Fruit fly (Drosophila melanogaster) whole organism, wandering third instar larva: ENCODE measurements around the gene Gr93b.
A peak's percentile ranks its signal among the peaks of the same experiment; 100 is the strongest.

ENCODE experiments used
- Abd-B ChIP-seq: fragments of >200 bp; optimal IDR thresholded peaks from 2 replicates; lab custom pipeline; 2017; ENCODE audit warnings: missing biosample characterization, missing genetic modification characterization
- CG32264 ChIP-seq: fragments of 200-800 bp; sonication (Bioruptor generic); optimal IDR thresholded peaks from 2 replicates; lab custom pipeline; 2016; ENCODE audit warnings: missing biosample characterization, missing genetic modification characterization
- CG9705 ChIP-seq: fragments of 200-800 bp; sonication (Bioruptor generic); optimal IDR thresholded peaks from 2 replicates; lab custom pipeline; 2018; ENCODE audit warnings: missing biosample characterization, mild to moderate bottlenecking, missing genetic modification characterization
- CrebA ChIP-seq: fragments of 200-800 bp; sonication (Bioruptor generic); optimal IDR thresholded peaks from 2 replicates; lab custom pipeline; 2016; ENCODE audit warnings: missing biosample characterization, mild to moderate bottlenecking, missing genetic modification characterization, borderline replicate concordance
- Dfd ChIP-seq: fragments of >200 bp; optimal IDR thresholded peaks from 2 replicates; lab custom pipeline; 2017; ENCODE audit warnings: missing biosample characterization, missing genetic modification characterization
- Dif ChIP-seq: fragments of 200-275, 200-300 bp; sonication (Bioruptor generic); optimal IDR thresholded peaks from 2 replicates; lab custom pipeline; 2018; ENCODE audit warnings: missing biosample characterization, missing genetic modification characterization; ENCODE audit not compliant: partially characterized antibody
- GATAd ChIP-seq: sonication (Bioruptor generic); optimal IDR thresholded peaks from 2 replicates; lab custom pipeline; 2016; ENCODE audit warnings: missing biosample characterization, missing genetic modification characterization
- HLH106 ChIP-seq: fragments of 200-800 bp; optimal IDR thresholded peaks from 3 replicates; lab custom pipeline; 2019; ENCODE audit warnings: missing biosample characterization, mild to moderate bottlenecking, missing genetic modification characterization, moderate library complexity
- Hnf4 ChIP-seq: fragments of 200-800 bp; sonication (Bioruptor generic); optimal IDR thresholded peaks from 2 replicates; lab custom pipeline; 2016; ENCODE audit warnings: missing biosample characterization, mild to moderate bottlenecking, missing genetic modification characterization
- Hr78 ChIP-seq: fragments of >200 bp; optimal IDR thresholded peaks from 2 replicates; lab custom pipeline; 2017; ENCODE audit warnings: missing biosample characterization, missing genetic modification characterization
- Hr83 ChIP-seq: fragments of 200-300 bp; sonication (Bioruptor generic); optimal IDR thresholded peaks from 2 replicates; lab custom pipeline; 2016; ENCODE audit warnings: missing biosample characterization, mild to moderate bottlenecking, missing genetic modification characterization, moderate library complexity; ENCODE audit not compliant: poor library complexity, severe bottlenecking
- Mio ChIP-seq: sonication (Bioruptor generic); optimal IDR thresholded peaks from 2 replicates; lab custom pipeline; 2016; ENCODE audit warnings: missing biosample characterization, missing genetic modification characterization
- Myc ChIP-seq: fragments of >200 bp; optimal IDR thresholded peaks from 2 replicates; lab custom pipeline; 2017
- N ChIP-seq: fragments of >200 bp; optimal IDR thresholded peaks from 2 replicates; lab custom pipeline; 2018; ENCODE audit warnings: missing biosample characterization, missing external identifiers, missing genetic modification characterization
- OdsH ChIP-seq: fragments of 200-800 bp; sonication (Bioruptor generic); optimal IDR thresholded peaks from 2 replicates; lab custom pipeline; 2016; ENCODE audit warnings: missing biosample characterization, mild to moderate bottlenecking, missing genetic modification characterization
- Rel ChIP-seq, 2 experiments: fragments of 200-800 bp; sonication (Bioruptor generic) in 1 of 2; optimal IDR thresholded peaks; 2 replicates in 1 of 2; 3 replicates in 1 of 2; lab custom pipeline; 2016 to 2019; ENCODE audit warnings: mild to moderate bottlenecking in 2 of 2, missing biosample characterization in 2 of 2, missing genetic modification characterization in 2 of 2, moderate library complexity in 1 of 2
- Vsx2 ChIP-seq: fragments of 200-300, 225-300 bp; sonication (Bioruptor generic); optimal IDR thresholded peaks from 2 replicates; lab custom pipeline; 2018; ENCODE audit warnings: missing biosample characterization, missing genetic modification characterization; ENCODE audit not compliant: partially characterized antibody
- br ChIP-seq: fragments of 200-800 bp; sonication (Bioruptor generic); optimal IDR thresholded peaks from 2 replicates; lab custom pipeline; 2016; ENCODE audit warnings: missing biosample characterization, missing genetic modification characterization
- brk ChIP-seq: fragments of 200-800 bp; sonication (Bioruptor generic); optimal IDR thresholded peaks from 2 replicates; lab custom pipeline; 2016; ENCODE audit warnings: missing biosample characterization, mild to moderate bottlenecking, missing genetic modification characterization
- dmrt93B ChIP-seq: fragments of 200-800 bp; sonication (Bioruptor generic); optimal IDR thresholded peaks from 2 replicates; lab custom pipeline; 2018; ENCODE audit warnings: missing biosample characterization, mild to moderate bottlenecking, missing genetic modification characterization
- dsf ChIP-seq: sonication (Bioruptor generic); optimal IDR thresholded peaks from 2 replicates; lab custom pipeline; 2016; ENCODE audit warnings: missing biosample characterization, missing genetic modification characterization, borderline replicate concordance
- ey ChIP-seq: fragments of 200-800 bp; sonication (Bioruptor generic); optimal IDR thresholded peaks from 2 replicates; lab custom pipeline; 2016; ENCODE audit warnings: missing biosample characterization, missing genetic modification characterization
- foxo ChIP-seq, 2 experiments: fragments of 200-800 bp; sonication (Bioruptor generic); optimal IDR thresholded peaks; 2 replicates in 1 of 2; 3 replicates in 1 of 2; lab custom pipeline; 2016 to 2017; ENCODE audit warnings: missing biosample characterization in 2 of 2, missing genetic modification characterization in 2 of 2
- fru ChIP-seq: fragments of 200-800 bp; sonication (Bioruptor generic); optimal IDR thresholded peaks from 3 replicates; lab custom pipeline; 2016; ENCODE audit warnings: missing biosample characterization, mild to moderate bottlenecking, missing genetic modification characterization
- h ChIP-seq: fragments of 200-800 bp; sonication (Bioruptor generic); optimal IDR thresholded peaks from 3 replicates; lab custom pipeline; 2016; ENCODE audit warnings: missing biosample characterization, mild to moderate bottlenecking, missing genetic modification characterization
- jim ChIP-seq: fragments of 175-275, 200-325 bp; sonication (Bioruptor generic); optimal IDR thresholded peaks from 2 replicates; lab custom pipeline; 2016; ENCODE audit warnings: missing biosample characterization, mild to moderate bottlenecking, missing genetic modification characterization
- pan ChIP-seq: fragments of >200 bp; optimal IDR thresholded peaks from 2 replicates; lab custom pipeline; 2017
- psq ChIP-seq: fragments of 200-800 bp; sonication (Bioruptor generic); optimal IDR thresholded peaks from 3 replicates; lab custom pipeline; 2017; ENCODE audit warnings: missing biosample characterization, mild to moderate bottlenecking, missing genetic modification characterization, moderate library complexity
- rgr ChIP-seq: fragments of 200-800 bp; sonication (Bioruptor generic); optimal IDR thresholded peaks from 3 replicates; lab custom pipeline; 2016; ENCODE audit warnings: missing biosample characterization, mild to moderate bottlenecking, missing genetic modification characterization
- sage ChIP-seq: fragments of 200-800 bp; sonication (Bioruptor generic); optimal IDR thresholded peaks from 2 replicates; lab custom pipeline; 2016; ENCODE audit warnings: missing biosample characterization, mild to moderate bottlenecking, missing genetic modification characterization
- tai ChIP-seq: sonication (Bioruptor generic); optimal IDR thresholded peaks from 2 replicates; lab custom pipeline; 2016; ENCODE audit warnings: missing biosample characterization, missing genetic modification characterization
- usp ChIP-seq: fragments of >200 bp; optimal IDR thresholded peaks from 2 replicates; lab custom pipeline; 2017; ENCODE audit warnings: missing biosample characterization, missing genetic modification characterization
- woc ChIP-seq: sonication (Bioruptor generic); optimal IDR thresholded peaks from 2 replicates; lab custom pipeline; 2016; ENCODE audit warnings: missing biosample characterization, mild to moderate bottlenecking, missing genetic modification characterization

Gene Gr93b

dm6 chr3R:21837069-21837977, 6.2 kb downstream of the Gr93b start:
- TF ChIP-seq jim, result peak; percentile 48
- TF ChIP-seq CrebA (GFP tag; lab: Kevin White, UChicago), result no peak
- TF ChIP-seq fru (GFP tag; lab: Kevin White, UChicago), result peak; percentile 77
- TF ChIP-seq foxo (GFP tag; optimal IDR thresholded peaks at IDR 0.05; lab: Kevin White, UChicago), result peak in 1 of 2 experiments; percentile 1
- TF ChIP-seq CG32264, result peak; percentile 49
- TF ChIP-seq Myc (lab: Kevin White, UChicago), result no peak
- TF ChIP-seq sage (GFP tag; lab: Kevin White, UChicago), result peak; percentile 7
- peak; percentile 93 for TF ChIP-seq Dfd (GFP tag; lab: Kevin White, UChicago)
- peak; percentile 20 for TF ChIP-seq woc (GFP tag; lab: Kevin White, UChicago)
- TF ChIP-seq Rel (GFP tag; optimal IDR thresholded peaks at IDR 0.05; lab: Kevin White, UChicago), result peak; percentile 12
- peak; percentile 20 for TF ChIP-seq Rel (tag; optimal IDR thresholded peaks at IDR 0.05; lab: Kevin White, UChicago)
- TF ChIP-seq pan (lab: Kevin White, UChicago), result no peak
- TF ChIP-seq psq, result peak; percentile 56
- TF ChIP-seq dmrt93B (GFP tag; lab: Kevin White, UChicago), result peak; percentile 31

dm6 chr3R:21836614-21837013, 7.0 kb downstream of the Gr93b start:
- TF ChIP-seq ey (GFP tag; lab: Kevin White, UChicago), result no peak
- no peak for TF ChIP-seq CG32264
- TF ChIP-seq Dfd (GFP tag; lab: Kevin White, UChicago), result no peak
- no peak for TF ChIP-seq jim
- TF ChIP-seq Rel (GFP tag; optimal IDR thresholded peaks at IDR 0.05; lab: Kevin White, UChicago), result no peak
- TF ChIP-seq Rel (tag; optimal IDR thresholded peaks at IDR 0.05; lab: Kevin White, UChicago), result peak; percentile 50
- TF ChIP-seq, all 38 proteins: peak for 1

- TF ChIP-seq CG32264, result no peak
- peak; percentile 21 for TF ChIP-seq tai
- TF ChIP-seq ey (GFP tag; lab: Kevin White, UChicago), result peak; percentile 26
- TF ChIP-seq OdsH (GFP tag; lab: Kevin White, UChicago), result no peak
- TF ChIP-seq fru (GFP tag; lab: Kevin White, UChicago), result peak; percentile 19
- no peak for TF ChIP-seq GATAd (GFP tag; lab: Kevin White, UChicago)
- peak; percentile 17 for TF ChIP-seq woc (GFP tag; lab: Kevin White, UChicago)
- peak in 1 of 2 experiments; percentile 20 for TF ChIP-seq foxo (GFP tag; optimal IDR thresholded peaks at IDR 0.05; lab: Kevin White, UChicago)
These were observed 7.4 kb downstream of the Gr93b start for dm6 chr3R:21836201-21836504.

dm6 chr3R:21835388-21836200, 8.0 kb downstream of the Gr93b start:
- TF ChIP-seq pan (lab: Kevin White, UChicago), result no peak
- TF ChIP-seq jim, result peak; percentile 66
- peak; percentile 40 for TF ChIP-seq Dfd (GFP tag; lab: Kevin White, UChicago)
- no peak for TF ChIP-seq Vsx2
- TF ChIP-seq dsf (GFP tag; lab: Kevin White, UChicago), result no peak
- TF ChIP-seq HLH106 (tag; lab: Kevin White, UChicago), result no peak
- no peak for TF ChIP-seq Dif
- TF ChIP-seq woc (GFP tag; lab: Kevin White, UChicago), result no peak
- no peak for TF ChIP-seq OdsH (GFP tag; lab: Kevin White, UChicago)
- TF ChIP-seq Hr83 (GFP tag; lab: Kevin White, UChicago), result no peak
- no peak for TF ChIP-seq CG9705 (GFP tag; lab: Kevin White, UChicago)
- TF ChIP-seq N (GFP tag; lab: Kevin White, UChicago), result no peak
- no peak for TF ChIP-seq CG32264
- TF ChIP-seq psq, result no peak

- TF ChIP-seq HLH106 (tag; lab: Kevin White, UChicago) (no peak), brk (GFP tag; lab: Kevin White, UChicago) (no peak), OdsH (GFP tag; lab: Kevin White, UChicago) (no peak), Dif (no peak), Rel (GFP tag; optimal IDR thresholded peaks at IDR 0.05; lab: Kevin White, UChicago) (no peak), Rel (tag; optimal IDR thresholded peaks at IDR 0.05; lab: Kevin White, UChicago) (peak; percentile 34), rgr (GFP tag; lab: Kevin White, UChicago) (no peak), br (no peak), usp (GFP tag; lab: Kevin White, UChicago) (no peak), Abd-B (GFP tag; lab: Kevin White, UChicago) (no peak), N (GFP tag; lab: Kevin White, UChicago) (no peak), Myc (lab: Kevin White, UChicago) (no peak), Mio (GFP tag; lab: Kevin White, UChicago) (no peak), CG9705 (GFP tag; lab: Kevin White, UChicago) (no peak), Hnf4 (GFP tag; lab: Kevin White, UChicago) (no peak), Vsx2 (no peak), Dfd (GFP tag; lab: Kevin White, UChicago) (no peak), sage (GFP tag; lab: Kevin White, UChicago) (no peak), woc (GFP tag; lab: Kevin White, UChicago) (no peak), CG32264 (no peak), h (GFP tag; lab: Kevin White, UChicago) (peak; percentile 1), Hr78 (GFP tag; lab: Kevin White, UChicago) (no peak), jim (peak; percentile 87), CrebA (GFP tag; lab: Kevin White, UChicago) (no peak)
These were observed 9.1 kb downstream of the Gr93b start for dm6 chr3R:21834234-21835070.
